Fruit fly (Drosophila melanogaster): ENCODE results near the gene CG44815.
A peak's percentile ranks its signal among the peaks of the same experiment; 100 is the strongest.

Gene CG44815

dm6 chrX:9416045-9416444 is 30.0 kb downstream of the CG44815 start (continued):
- TF ChIP-seq rib (GFP tag; IDR thresholded peaks at IDR 0.05) = no peak
- TF ChIP-seq sens-2 (GFP tag; IDR thresholded peaks at IDR 0.05) = peak; percentile 49; the same call in 1 of the 2 replicates
- peak; percentile 55 to 63 for TF ChIP-seq dpn (GFP tag; optimal IDR thresholded peaks at IDR 0.05)
- peak; percentile 72 for TF ChIP-seq Mrtf (GFP tag; IDR thresholded peaks at IDR 0.05)
- TF ChIP-seq pum (GFP tag; optimal IDR thresholded peaks at IDR 0.05) = peak; percentile 29
- TF ChIP-seq slp2 (GFP tag; optimal IDR thresholded peaks at IDR 0.05) = peak; percentile 27
- TF ChIP-seq CG10979 (tag; optimal IDR thresholded peaks at IDR 0.05) = peak; percentile 59
- TF ChIP-seq ci (GFP tag; IDR thresholded peaks at IDR 0.05) = peak; percentile 83
- TF ChIP-seq CG18011 (GFP tag; optimal IDR thresholded peaks at IDR 0.05) = no peak
- no peak for TF ChIP-seq sim (GFP tag; IDR thresholded peaks at IDR 0.05)
- peak; percentile 38 for TF ChIP-seq CG16815 (GFP tag; optimal IDR thresholded peaks at IDR 0.05)
- no peak for TF ChIP-seq CTCF (GFP tag; optimal IDR thresholded peaks at IDR 0.05)
- peak; percentile 64 for TF ChIP-seq lilli (GFP tag; optimal IDR thresholded peaks at IDR 0.05)
- peak; percentile 74 for TF ChIP-seq ranshi (GFP tag; IDR thresholded peaks at IDR 0.05)
- TF ChIP-seq Atf6 (GFP tag; IDR thresholded peaks at IDR 0.05) = peak; percentile 45; the same call in 1 of the 2 replicates
- no peak for TF ChIP-seq CG1602 (GFP tag; optimal IDR thresholded peaks at IDR 0.05)
- 0 out of 2 replicates have a peak, but pooled peaks have one; percentile 33 for TF ChIP-seq klu (GFP tag; IDR thresholded peaks at IDR 0.05)
- no peak for TF ChIP-seq D19A (tag; optimal IDR thresholded peaks at IDR 0.05)
- peak; percentile 54 for TF ChIP-seq CG7786 (GFP tag; optimal IDR thresholded peaks at IDR 0.05)
- TF ChIP-seq CG12299 (tag; optimal IDR thresholded peaks at IDR 0.05) = peak; percentile 17
- TF ChIP-seq CG15011 (GFP tag; optimal IDR thresholded peaks at IDR 0.05) = peak; percentile 7
- TF ChIP-seq Jarid2 (GFP tag; optimal IDR thresholded peaks at IDR 0.05) = peak; percentile 13
- peak; percentile 72 for TF ChIP-seq CG6813 (GFP tag; optimal IDR thresholded peaks at IDR 0.05)
- TF ChIP-seq CG1233 (GFP tag; optimal IDR thresholded peaks at IDR 0.05) = peak; percentile 67
- peak; percentile 25 for TF ChIP-seq CG5180 (GFP tag; optimal IDR thresholded peaks at IDR 0.05)
- peak; percentile 4 for TF ChIP-seq CG10274 (GFP tag; optimal IDR thresholded peaks at IDR 0.05)
- TF ChIP-seq Scr (GFP tag; IDR thresholded peaks at IDR 0.05; ENCODE audit: partially characterized antibody) = no peak
- no peak for TF ChIP-seq vnd (GFP tag; IDR thresholded peaks at IDR 0.05; ENCODE audit: partially characterized antibody)
- TF ChIP-seq Oaz (GFP tag; IDR thresholded peaks at IDR 0.05) = peak; percentile 50
- peak; percentile 30; the same call in 1 of the 2 replicates for TF ChIP-seq ssp (GFP tag; IDR thresholded peaks at IDR 0.05)
- TF ChIP-seq CG12942 (GFP tag; optimal IDR thresholded peaks at IDR 0.05) = peak; percentile 23
- TF ChIP-seq Drgx (GFP tag; IDR thresholded peaks at IDR 0.05) = peak; percentile 34; the same call in 1 of the 2 replicates
- peak; percentile 60 for TF ChIP-seq bcd (GFP tag; optimal IDR thresholded peaks at IDR 0.05)
- peak; percentile 77 for TF ChIP-seq CG17328 (GFP tag; IDR thresholded peaks at IDR 0.05)
- TF ChIP-seq Bteb2 (GFP tag; optimal IDR thresholded peaks at IDR 0.05) = no peak
- peak; percentile 22 for TF ChIP-seq tx (GFP tag; optimal IDR thresholded peaks at IDR 0.05)
- peak; percentile 9 for TF ChIP-seq CG9437 (GFP tag; optimal IDR thresholded peaks at IDR 0.05)
- peak; percentile 26 for TF ChIP-seq Sox100B (GFP tag; optimal IDR thresholded peaks at IDR 0.05)
- TF ChIP-seq CG2678 (tag; optimal IDR thresholded peaks at IDR 0.05) = peak; percentile 75
- TF ChIP-seq ac (GFP tag; optimal IDR thresholded peaks at IDR 0.05) = no peak
- no peak for TF ChIP-seq CG6683 (GFP tag; optimal IDR thresholded peaks at IDR 0.05)
- TF ChIP-seq CG11504 (tag; optimal IDR thresholded peaks at IDR 0.05) = peak; percentile 79
- TF ChIP-seq scrt (GFP tag; optimal IDR thresholded peaks at IDR 0.05) = peak; percentile 46
- no peak for TF ChIP-seq ftz-f1 (GFP tag; optimal IDR thresholded peaks at IDR 0.05)
- TF ChIP-seq gcm2 (GFP tag; optimal IDR thresholded peaks at IDR 0.05) = no peak
- peak; percentile 43 for TF ChIP-seq Six4 (GFP tag; optimal IDR thresholded peaks at IDR 0.05)
- no peak for TF ChIP-seq pzg (GFP tag; optimal IDR thresholded peaks at IDR 0.05)
- TF ChIP-seq gcm (GFP tag; optimal IDR thresholded peaks at IDR 0.05) = peak; percentile 11
- peak; percentile 2 for TF ChIP-seq Nf-YB (GFP tag; optimal IDR thresholded peaks at IDR 0.05)
- peak; percentile 69; the same call in 1 of the 3 replicates for TF ChIP-seq CG3726 (GFP tag; IDR thresholded peaks at IDR 0.05)
- no peak for TF ChIP-seq YL-1 (GFP tag; optimal IDR thresholded peaks at IDR 0.05)
